Fruit fly (Drosophila melanogaster) whole organism: Measurements from ENCODE around the gene CG32767.

Experiments
- CG8478 ChIP-seq: fragments of >200 bp; optimal IDR thresholded peaks from 2 replicates; lab custom pipeline; 2018; ENCODE audit warnings: inconsistent platforms
- Dll ChIP-seq: fragments of >200 bp; optimal IDR thresholded peaks from 2 replicates; lab custom pipeline; 2017
- EcR ChIP-seq, 2 experiments: fragments of >200 bp; optimal IDR thresholded peaks; 2 replicates each; lab custom pipeline; 2017; ENCODE audit warnings: missing biosample characterization in 2 of 2, missing genetic modification characterization in 2 of 2, missing genetic modification reagents in 2 of 2
- pan ChIP-seq: fragments of >200 bp; optimal IDR thresholded peaks from 2 replicates; lab custom pipeline; 2017
- psq ChIP-seq: fragments of >200 bp; optimal IDR thresholded peaks from 2 replicates; lab custom pipeline; 2017
- usp ChIP-seq: fragments of >200 bp; optimal IDR thresholded peaks from 2 replicates; lab custom pipeline; 2017; ENCODE audit warnings: missing biosample characterization, missing genetic modification characterization, mixed read lengths

Gene CG32767

dm6 chrX:5041525-5042454, 42.8 kb downstream of the CG32767 start:
- TF ChIP-seq CG8478 (no peak), pan (no peak), usp (no peak), EcR (GFP tag; optimal IDR thresholded peaks at IDR 0.05; lab: Kevin White, UChicago) (no peak), Dll (lab: Kevin White, UChicago) (no peak), psq (lab: Kevin White, UChicago) (no peak)

DNA sequence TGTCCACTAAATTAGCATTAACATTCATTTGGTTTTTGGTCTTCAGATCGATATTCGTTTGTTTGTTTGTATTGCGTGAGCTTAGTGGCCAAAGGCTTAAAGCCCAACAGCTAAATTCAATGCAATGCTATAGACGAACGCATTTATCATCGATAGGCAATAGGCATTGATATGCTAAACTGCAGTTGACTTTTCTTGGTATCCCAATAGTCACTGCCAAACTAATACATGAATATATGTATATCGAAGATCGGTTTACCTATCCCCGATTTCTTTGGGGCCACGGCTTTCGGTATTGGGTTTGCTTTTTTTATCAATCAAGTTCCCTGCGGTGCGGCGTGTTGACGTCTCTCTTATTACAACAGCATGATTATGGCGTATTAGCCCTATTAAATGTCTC, 44.5 kb downstream of the CG32767 start:
- no peak for TF ChIP-seq usp
- no peak for TF ChIP-seq EcR (GFP tag; optimal IDR thresholded peaks at IDR 0.05; lab: Kevin White, UChicago)
- no peak for TF ChIP-seq psq (lab: Kevin White, UChicago)
- no peak for TF ChIP-seq pan

dm6 chrX:5038411-5038810, 46.2 kb downstream of the CG32767 start:
- no peak for TF ChIP-seq usp
- TF ChIP-seq EcR (GFP tag; optimal IDR thresholded peaks at IDR 0.05; lab: Kevin White, UChicago) = no peak
- TF ChIP-seq Dll (lab: Kevin White, UChicago) = no peak
- TF ChIP-seq psq (lab: Kevin White, UChicago) = no peak
- TF ChIP-seq CG8478 = no peak
- no peak for TF ChIP-seq pan

DNA sequence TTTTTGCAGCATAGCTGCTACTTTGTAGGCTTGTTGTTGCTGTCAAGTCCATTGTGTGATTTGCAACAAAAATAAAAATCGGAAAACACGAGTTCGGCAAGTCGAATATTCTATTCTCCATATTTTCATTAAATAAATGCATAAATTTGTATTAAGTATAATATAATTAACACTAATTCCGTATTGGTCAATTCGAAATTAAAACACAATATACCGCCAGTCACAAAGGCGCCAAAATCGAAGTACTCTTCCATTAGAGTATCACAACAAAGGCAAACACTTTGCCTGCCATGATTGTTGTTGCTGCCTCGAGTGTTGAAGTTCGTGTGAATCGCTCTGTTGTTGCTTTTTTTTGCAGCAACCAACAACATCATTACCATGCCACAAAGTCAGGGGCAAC, 53.3 kb downstream of the CG32767 start:
- TF ChIP-seq psq (lab: Kevin White, UChicago) = no peak

- no peak for TF ChIP-seq EcR (GFP tag; optimal IDR thresholded peaks at IDR 0.05; lab: Kevin White, UChicago)
- TF ChIP-seq Dll (lab: Kevin White, UChicago) = no peak
- no peak for TF ChIP-seq pan
- TF ChIP-seq usp = no peak
- no peak for TF ChIP-seq psq (lab: Kevin White, UChicago)
- no peak for TF ChIP-seq CG8478
Observed at dm6 chrX:5030110-5030663, 54.4 kb downstream of the CG32767 start.

- TF ChIP-seq EcR (GFP tag; optimal IDR thresholded peaks at IDR 0.05; lab: Kevin White, UChicago) = no peak
- TF ChIP-seq usp = no peak
- no peak for TF ChIP-seq CG8478
Observed at dm6 chrX:5027322-5027721, 57.2 kb downstream of the CG32767 start.

- no peak for TF ChIP-seq psq (lab: Kevin White, UChicago)
- no peak for TF ChIP-seq usp
- TF ChIP-seq Dll (lab: Kevin White, UChicago) = no peak
- no peak for TF ChIP-seq pan
- TF ChIP-seq EcR (GFP tag; optimal IDR thresholded peaks at IDR 0.05; lab: Kevin White, UChicago) = no peak
- TF ChIP-seq CG8478 = no peak
Observed at dm6 chrX:5026680-5027079, 57.9 kb downstream of the CG32767 start.

DNA sequence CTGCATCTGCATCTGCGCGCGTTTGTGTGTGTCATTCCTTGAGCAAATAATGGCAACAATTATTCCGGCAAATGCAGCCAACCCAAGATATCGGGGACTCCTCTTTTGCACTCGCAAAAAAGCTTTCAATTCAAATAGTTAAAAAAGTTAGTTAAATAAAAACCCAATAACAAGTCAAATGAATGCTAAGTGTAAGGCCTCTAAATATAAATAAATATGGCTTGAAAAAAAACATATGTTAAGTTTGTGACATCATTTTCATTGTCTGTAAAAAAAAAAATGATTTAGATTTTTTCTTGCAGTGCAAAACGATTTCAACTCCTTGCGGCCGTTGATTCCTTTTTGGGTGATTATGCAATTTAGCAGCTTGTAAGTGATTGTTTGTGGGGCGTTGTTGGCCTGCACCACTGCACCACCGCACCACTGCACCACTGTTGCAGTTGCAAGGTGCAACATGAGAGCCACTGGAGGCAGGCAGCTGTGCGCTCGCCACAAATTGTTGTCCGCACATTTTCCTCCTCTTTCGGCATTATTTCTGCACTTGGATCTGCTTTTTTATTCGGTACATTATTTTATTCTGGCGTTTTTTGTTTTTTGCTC, 58.4 kb downstream of the CG32767 start:
- TF ChIP-seq Dll (lab: Kevin White, UChicago) (peak; percentile 48), usp (no peak)

dm6 chrX:5025283-5025682, 59.3 kb downstream of the CG32767 start:
- TF ChIP-seq EcR (GFP tag; optimal IDR thresholded peaks at IDR 0.05; lab: Kevin White, UChicago) (no peak), pan (peak; percentile 61)
